Fruit fly (Drosophila melanogaster) whole organism, embryonic: ENCODE data around the gene yellow-e2.
A peak's percentile ranks its signal among the peaks of the same experiment; 100 is the strongest.

Experiments
- Antp ChIP-seq: fragments of 200-800 bp; sonication (Bioruptor generic); optimal IDR thresholded peaks from 3 replicates; lab custom pipeline; 2016; ENCODE audit warnings: missing biosample characterization, missing genetic modification characterization
- BEAF-32 ChIP-seq: fragments of 200-800 bp; sonication (Bioruptor generic); optimal IDR thresholded peaks from 3 replicates; lab custom pipeline; 2017; ENCODE audit warnings: missing biosample characterization, missing genetic modification characterization, mild to moderate bottlenecking, moderate library complexity, missing genetic modification reagents
- CG10274 ChIP-seq: fragments of 200-800 bp; sonication (Bioruptor generic); optimal IDR thresholded peaks from 3 replicates; lab custom pipeline; 2017; ENCODE audit warnings: missing biosample characterization, mild to moderate bottlenecking, missing genetic modification characterization
- CG12391 ChIP-seq: fragments of 200-800 bp; sonication (Bioruptor generic); optimal IDR thresholded peaks from 3 replicates; lab custom pipeline; 2018; ENCODE audit warnings: missing biosample characterization, mild to moderate bottlenecking, missing genetic modification characterization, moderate library complexity
- CG13775 ChIP-seq: fragments of 200-800 bp; sonication (Bioruptor generic); optimal IDR thresholded peaks from 3 replicates; lab custom pipeline; 2017; ENCODE audit warnings: missing biosample characterization, mild to moderate bottlenecking, missing genetic modification characterization
- CG15011 ChIP-seq: fragments of 200-800 bp; sonication (Bioruptor generic); optimal IDR thresholded peaks from 3 replicates; lab custom pipeline; 2018; ENCODE audit warnings: missing biosample characterization, mild to moderate bottlenecking, missing genetic modification characterization
- CG15479 ChIP-seq: fragments of 200-800 bp; sonication (Bioruptor generic); optimal IDR thresholded peaks from 3 replicates; lab custom pipeline; 2019; ENCODE audit warnings: missing biosample characterization, mild to moderate bottlenecking, missing genetic modification characterization, moderate library complexity
- CG15514 ChIP-seq: fragments of 200-800 bp; sonication (Bioruptor generic); optimal IDR thresholded peaks from 3 replicates; lab custom pipeline; 2017; ENCODE audit warnings: missing biosample characterization, missing genetic modification characterization, mild to moderate bottlenecking, moderate library complexity, missing genetic modification reagents
- CG2129 ChIP-seq: fragments of 200-800 bp; sonication (Bioruptor generic); IDR thresholded peaks from 2 replicates; pipeline ENCODE4 v1.3.6; 2022; ENCODE audit warnings: missing biosample characterization, missing genetic modification characterization; ENCODE audit not compliant: partially characterized antibody
- CG30020 ChIP-seq: fragments of 200-800 bp; optimal IDR thresholded peaks from 2 replicates; lab custom pipeline; 2019; ENCODE audit warnings: missing biosample characterization, mild to moderate bottlenecking, missing genetic modification characterization, moderate library complexity
- CG3407 ChIP-seq: fragments of 200-800 bp; sonication (Bioruptor generic); optimal IDR thresholded peaks from 2 replicates; lab custom pipeline; 2018; ENCODE audit warnings: missing biosample characterization, mild to moderate bottlenecking, missing genetic modification characterization
- CG4328 ChIP-seq: fragments of 200-800 bp; sonication (Bioruptor generic); optimal IDR thresholded peaks from 3 replicates; lab custom pipeline; 2017; ENCODE audit warnings: missing biosample characterization, missing genetic modification reagents, missing genetic modification characterization
- CG43689 ChIP-seq: fragments of 200-800 bp; sonication (Bioruptor generic); IDR thresholded peaks from 2 replicates; pipeline ENCODE4 v1.3.6; 2022; ENCODE audit warnings: missing biosample characterization, missing genetic modification characterization
- CG4424 ChIP-seq: fragments of 200-800 bp; sonication (Bioruptor generic); optimal IDR thresholded peaks from 3 replicates; lab custom pipeline; 2016; ENCODE audit warnings: missing biosample characterization, missing genetic modification characterization
- CG6254 ChIP-seq: fragments of 200-800 bp; sonication (Bioruptor generic); optimal IDR thresholded peaks from 3 replicates; lab custom pipeline; 2017; ENCODE audit warnings: mild to moderate bottlenecking, missing biosample characterization, missing genetic modification reagents, missing genetic modification characterization
- CG6813 ChIP-seq: fragments of 200-800 bp; sonication (Bioruptor generic); optimal IDR thresholded peaks from 2 replicates; lab custom pipeline; 2017; ENCODE audit warnings: missing biosample characterization, missing genetic modification characterization, mild to moderate bottlenecking, moderate library complexity, missing genetic modification reagents
- CG7556 ChIP-seq: fragments of 200-800 bp; sonication (Bioruptor generic); optimal IDR thresholded peaks from 2 replicates; lab custom pipeline; 2017; ENCODE audit warnings: missing biosample characterization, mild to moderate bottlenecking, missing genetic modification characterization
- CG7745 ChIP-seq: fragments of 200-800 bp; sonication (Bioruptor generic); optimal IDR thresholded peaks from 2 replicates; lab custom pipeline; 2018; ENCODE audit warnings: missing biosample characterization, mild to moderate bottlenecking, missing genetic modification characterization, moderate library complexity
- CG8478 ChIP-seq: fragments of >200 bp; optimal IDR thresholded peaks from 2 replicates; lab custom pipeline; 2018
- CG8765 ChIP-seq: fragments of 200-800 bp; sonication (Bioruptor generic); IDR thresholded peaks from 2 replicates; pipeline ENCODE4 v1.3.6; 2022; ENCODE audit warnings: missing biosample characterization, missing genetic modification characterization
- CG9609 ChIP-seq: fragments of 200-800 bp; sonication (Bioruptor generic); optimal IDR thresholded peaks from 3 replicates; lab custom pipeline; 2016; ENCODE audit warnings: missing biosample characterization, missing genetic modification characterization
- CoRest ChIP-seq: fragments of 200-800 bp; sonication (Bioruptor generic); optimal IDR thresholded peaks from 3 replicates; lab custom pipeline; 2018; ENCODE audit warnings: missing biosample characterization, mild to moderate bottlenecking, missing genetic modification characterization, moderate library complexity
- Dref ChIP-seq: fragments of 200-800 bp; sonication (Bioruptor generic); IDR thresholded peaks from 2 replicates; pipeline ENCODE4 v1.3.6; 2022; ENCODE audit warnings: missing biosample characterization, missing genetic modification characterization
- E2f1 ChIP-seq: fragments of 200-800 bp; sonication (Bioruptor generic); IDR thresholded peaks from 2 replicates; pipeline ENCODE4 v1.3.6; 2022; ENCODE audit warnings: missing biosample characterization, missing genetic modification characterization
- Fer3 ChIP-seq: fragments of 200-800 bp; sonication (Bioruptor generic); optimal IDR thresholded peaks from 2 replicates; lab custom pipeline; 2018; ENCODE audit warnings: missing biosample characterization, mild to moderate bottlenecking, missing genetic modification characterization, moderate library complexity
- HLH4C ChIP-seq: fragments of 200-800 bp; sonication (Bioruptor generic); IDR thresholded peaks from 3 replicates; pipeline ENCODE4 v1.3.6; 2022; ENCODE audit warnings: missing biosample characterization, missing genetic modification characterization; ENCODE audit not compliant: partially characterized antibody
- Hand ChIP-seq: fragments of 200-800 bp; sonication (Bioruptor generic); optimal IDR thresholded peaks from 2 replicates; lab custom pipeline; 2017; ENCODE audit warnings: mild to moderate bottlenecking, missing biosample characterization, missing genetic modification reagents, missing genetic modification characterization
- Hmx ChIP-seq: fragments of 200-800 bp; sonication (Bioruptor generic); optimal IDR thresholded peaks from 2 replicates; lab custom pipeline; 2016; ENCODE audit warnings: missing biosample characterization, missing genetic modification characterization
- MTF-1 ChIP-seq: fragments of 200-800 bp; sonication (Bioruptor generic); optimal IDR thresholded peaks from 2 replicates; lab custom pipeline; 2018; ENCODE audit warnings: missing biosample characterization, mild to moderate bottlenecking, missing genetic modification characterization, borderline replicate concordance
- NFAT ChIP-seq: fragments of 200-800 bp; sonication (Bioruptor generic); IDR thresholded peaks from 2 replicates; pipeline ENCODE4 v1.3.6; 2022; ENCODE audit warnings: missing biosample characterization, missing genetic modification characterization
- Ptx1 ChIP-seq: fragments of 200-800 bp; sonication (Bioruptor generic); IDR thresholded peaks from 2 replicates; pipeline ENCODE4 v1.3.6; 2022; ENCODE audit warnings: missing biosample characterization, missing genetic modification characterization
- Rfx ChIP-seq: fragments of 200-800 bp; sonication (Bioruptor generic); IDR thresholded peaks from 2 replicates; pipeline ENCODE4 v1.3.6; 2022; ENCODE audit warnings: missing biosample characterization, missing genetic modification characterization
- ash1 ChIP-seq: fragments of 200-800 bp; sonication (Bioruptor generic); optimal IDR thresholded peaks from 2 replicates; lab custom pipeline; 2018; ENCODE audit warnings: missing biosample characterization, mild to moderate bottlenecking, missing genetic modification characterization
- cad ChIP-seq: fragments of >200 bp; optimal IDR thresholded peaks from 2 replicates; lab custom pipeline; 2017; ENCODE audit warnings: missing biosample characterization, missing genetic modification characterization
- cas ChIP-seq: fragments of 200-800 bp; sonication (Bioruptor generic); IDR thresholded peaks from 2 replicates; pipeline ENCODE4 v1.3.6; 2022; ENCODE audit warnings: missing biosample characterization, missing genetic modification characterization
- cato ChIP-seq: fragments of 200-800 bp; sonication (Bioruptor generic); optimal IDR thresholded peaks from 2 replicates; lab custom pipeline; 2016; ENCODE audit warnings: missing biosample characterization, missing genetic modification characterization, borderline replicate concordance
- dm ChIP-seq: fragments of 200-800 bp; sonication (Bioruptor generic); optimal IDR thresholded peaks from 3 replicates; lab custom pipeline; 2016; ENCODE audit warnings: missing biosample characterization, missing genetic modification characterization
- esg ChIP-seq: fragments of 200-800 bp; sonication (Bioruptor generic); conservative IDR thresholded peaks from 2 replicates; pipeline ENCODE4 v1.3.6; 2022; ENCODE audit warnings: missing biosample characterization, missing genetic modification characterization
- eyg ChIP-seq: fragments of 200-800 bp; sonication (Bioruptor generic); optimal IDR thresholded peaks from 3 replicates; lab custom pipeline; 2016; ENCODE audit warnings: missing biosample characterization, missing genetic modification characterization
- fru ChIP-seq: fragments of >200 bp; optimal IDR thresholded peaks from 2 replicates; lab custom pipeline; 2017
- fu2 ChIP-seq: fragments of 200-800 bp; sonication (Bioruptor generic); optimal IDR thresholded peaks from 2 replicates; lab custom pipeline; 2016; ENCODE audit warnings: missing biosample characterization, missing genetic modification characterization
- ham ChIP-seq: fragments of 200-800 bp; sonication (Bioruptor generic); IDR thresholded peaks from 2 replicates; pipeline ENCODE4 v1.3.6; 2022; ENCODE audit warnings: missing biosample characterization, missing genetic modification characterization
- hb ChIP-seq: fragments of 200-800 bp; sonication (Bioruptor generic); IDR thresholded peaks from 3 replicates; pipeline ENCODE4 v1.3.6; 2022; ENCODE audit warnings: missing biosample characterization, missing genetic modification characterization; ENCODE audit not compliant: partially characterized antibody
- hkb ChIP-seq, 2 experiments: fragments of 200-800 bp in 1 of 2; fragments of >200 bp in 1 of 2; sonication (Bioruptor generic) in 1 of 2; IDR thresholded peaks in 1 of 2; optimal IDR thresholded peaks in 1 of 2; 2 replicates each; pipeline versions ENCODE4 v1.3.6 to Lab custom; 2017 to 2022; ENCODE audit warnings: missing biosample characterization in 1 of 2, missing genetic modification characterization in 1 of 2
- ken ChIP-seq: fragments of 200-800 bp; sonication (Bioruptor generic); IDR thresholded peaks from 3 replicates; pipeline ENCODE4 v1.3.6; 2022; ENCODE audit warnings: missing biosample characterization, missing genetic modification characterization
- lilli ChIP-seq: fragments of 200-800 bp; sonication (Bioruptor generic); optimal IDR thresholded peaks from 3 replicates; lab custom pipeline; 2016; ENCODE audit warnings: missing biosample characterization, missing genetic modification characterization
- onecut ChIP-seq: fragments of 200-800 bp; sonication (Bioruptor generic); IDR thresholded peaks from 2 replicates; pipeline ENCODE4 v1.3.6; 2022; ENCODE audit warnings: missing biosample characterization, missing genetic modification characterization
- seq ChIP-seq: fragments of 200-800 bp; sonication (Bioruptor generic); IDR thresholded peaks from 2 replicates; pipeline ENCODE4 v1.3.6; 2022; ENCODE audit warnings: missing biosample characterization, missing genetic modification characterization
- tap ChIP-seq: fragments of 200-800 bp; optimal IDR thresholded peaks from 3 replicates; lab custom pipeline; 2019; ENCODE audit warnings: missing biosample characterization, mild to moderate bottlenecking, missing genetic modification characterization, moderate library complexity
- tna ChIP-seq: fragments of 200-800 bp; sonication (Bioruptor generic); IDR thresholded peaks from 2 replicates; pipeline ENCODE4 v1.3.6; 2022; ENCODE audit warnings: missing biosample characterization, missing genetic modification characterization; ENCODE audit not compliant: partially characterized antibody
- zen2 ChIP-seq: fragments of 200-800 bp; sonication (Bioruptor generic); IDR thresholded peaks from 3 replicates; pipeline ENCODE4 v1.3.6; 2022; ENCODE audit warnings: missing biosample characterization, missing genetic modification characterization; ENCODE audit not compliant: partially characterized antibody

yellow-e2 gene

DNA sequence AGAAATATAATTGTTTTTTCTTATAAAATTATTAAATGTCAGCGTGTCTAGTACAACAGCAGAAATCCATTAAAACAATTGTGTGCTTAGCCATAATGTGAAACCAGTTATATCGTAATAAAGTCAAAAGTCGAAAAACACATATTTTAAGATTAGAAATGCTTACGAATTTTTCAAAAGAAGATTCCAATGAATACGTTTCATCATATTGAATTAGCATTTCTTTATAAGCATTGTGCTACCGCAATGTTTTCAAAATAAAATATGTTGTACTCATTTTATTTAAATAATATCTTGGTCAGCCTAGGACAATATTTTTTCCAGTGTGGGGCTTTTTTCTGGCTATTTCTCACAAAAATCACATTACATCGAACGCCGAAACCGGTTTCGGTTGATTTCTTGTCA is 46.1 kb upstream of the yellow-e2 start (continued):
- peak; percentile 66 for TF ChIP-seq tap (tag; lab: Kevin White, UChicago)
- TF ChIP-seq CG10274 (GFP tag; lab: Kevin White, UChicago) = peak; percentile 56
- peak; percentile 74 for TF ChIP-seq Rfx (GFP tag; lab: Robert Waterston, UW)
- peak; percentile 77 for TF ChIP-seq Ptx1 (GFP tag; lab: Robert Waterston, UW)
- TF ChIP-seq MTF-1 (GFP tag; lab: Kevin White, UChicago) = peak; percentile 12
- TF ChIP-seq seq (GFP tag; lab: Robert Waterston, UW) = no peak
- TF ChIP-seq cas (GFP tag; lab: Robert Waterston, UW) = no peak
- peak; percentile 58 for TF ChIP-seq CG3407 (GFP tag; lab: Kevin White, UChicago)
- TF ChIP-seq CG4328 (GFP tag; lab: Kevin White, UChicago) = peak; percentile 30
- peak; percentile 84 for TF ChIP-seq CG13775 (GFP tag; lab: Kevin White, UChicago)
- peak; percentile 54 for TF ChIP-seq onecut
- TF ChIP-seq CG30020 (tag; lab: Kevin White, UChicago) = peak; percentile 44
- TF ChIP-seq CG6813 (GFP tag; lab: Kevin White, UChicago) = peak; percentile 47
- TF ChIP-seq esg (GFP tag; lab: Robert Waterston, UW) = peak; percentile 65
- no peak for TF ChIP-seq CG43689
- no peak for TF ChIP-seq fru (lab: Kevin White, UChicago)
- no peak for TF ChIP-seq CG2129
- peak; percentile 53 for TF ChIP-seq cato (GFP tag; lab: Kevin White, UChicago)
- 0 out of 2 replicates have a peak, but pooled peaks have one; percentile 48 for TF ChIP-seq ham (GFP tag; lab: Robert Waterston, UW)
- TF ChIP-seq CG15514 (GFP tag; lab: Kevin White, UChicago) = peak; percentile 36
- TF ChIP-seq CG8765 (GFP tag; lab: Robert Waterston, UW) = no peak
- TF ChIP-seq BEAF-32 (GFP tag; lab: Kevin White, UChicago) = no peak
- no peak for TF ChIP-seq hkb (optimal IDR thresholded peaks at IDR 0.05; lab: Kevin White, UChicago)
- peak; percentile 65 for TF ChIP-seq hkb (GFP tag; IDR thresholded peaks at IDR 0.05; lab: Robert Waterston, UW)
- no peak for TF ChIP-seq hb
- TF ChIP-seq tna (GFP tag; lab: Robert Waterston, UW) = no peak
- peak; percentile 30 for TF ChIP-seq Antp
- TF ChIP-seq E2f1 (GFP tag; lab: Robert Waterston, UW) = peak; percentile 66
- peak; percentile 36 for TF ChIP-seq CG9609 (GFP tag; lab: Kevin White, UChicago)
- TF ChIP-seq NFAT (GFP tag; lab: Robert Waterston, UW) = no peak
- TF ChIP-seq CG15479 = no peak
- TF ChIP-seq Fer3 (tag; lab: Kevin White, UChicago) = peak; percentile 70
- TF ChIP-seq HLH4C (GFP tag; lab: Robert Waterston, UW) = no peak
- TF ChIP-seq eyg = no peak
- peak; percentile 42 for TF ChIP-seq CG6254 (GFP tag; lab: Kevin White, UChicago)
- TF ChIP-seq dm (GFP tag; lab: Kevin White, UChicago) = peak; percentile 20
- TF ChIP-seq CG12391 (tag; lab: Kevin White, UChicago) = peak; percentile 85
- TF ChIP-seq Hand (GFP tag; lab: Kevin White, UChicago) = peak; percentile 41
- TF ChIP-seq CG8478 (lab: Kevin White, UChicago) = no peak
- no peak for TF ChIP-seq cad (GFP tag; lab: Kevin White, UChicago)
- peak; percentile 92 for TF ChIP-seq CoRest
- TF ChIP-seq Dref = no peak
- TF ChIP-seq Hmx (GFP tag; lab: Kevin White, UChicago) = peak; percentile 62
- peak; percentile 88 for TF ChIP-seq CG7556 (GFP tag; lab: Kevin White, UChicago)
- no peak for TF ChIP-seq ken (GFP tag; lab: Robert Waterston, UW)
- no peak for TF ChIP-seq zen2 (GFP tag; lab: Robert Waterston, UW)
- no peak for TF ChIP-seq ash1
- peak; percentile 85 for TF ChIP-seq lilli (GFP tag; lab: Kevin White, UChicago)
- peak; percentile 86 for TF ChIP-seq CG4424 (GFP tag; lab: Kevin White, UChicago)
- peak; percentile 75 for TF ChIP-seq CG15011 (GFP tag; lab: Kevin White, UChicago)
- no peak for TF ChIP-seq CG7745
- peak; percentile 43 for TF ChIP-seq fu2 (GFP tag; lab: Kevin White, UChicago)
